Fruit fly (Drosophila melanogaster): ENCODE measurements around the gene CG42788.

DNA sequence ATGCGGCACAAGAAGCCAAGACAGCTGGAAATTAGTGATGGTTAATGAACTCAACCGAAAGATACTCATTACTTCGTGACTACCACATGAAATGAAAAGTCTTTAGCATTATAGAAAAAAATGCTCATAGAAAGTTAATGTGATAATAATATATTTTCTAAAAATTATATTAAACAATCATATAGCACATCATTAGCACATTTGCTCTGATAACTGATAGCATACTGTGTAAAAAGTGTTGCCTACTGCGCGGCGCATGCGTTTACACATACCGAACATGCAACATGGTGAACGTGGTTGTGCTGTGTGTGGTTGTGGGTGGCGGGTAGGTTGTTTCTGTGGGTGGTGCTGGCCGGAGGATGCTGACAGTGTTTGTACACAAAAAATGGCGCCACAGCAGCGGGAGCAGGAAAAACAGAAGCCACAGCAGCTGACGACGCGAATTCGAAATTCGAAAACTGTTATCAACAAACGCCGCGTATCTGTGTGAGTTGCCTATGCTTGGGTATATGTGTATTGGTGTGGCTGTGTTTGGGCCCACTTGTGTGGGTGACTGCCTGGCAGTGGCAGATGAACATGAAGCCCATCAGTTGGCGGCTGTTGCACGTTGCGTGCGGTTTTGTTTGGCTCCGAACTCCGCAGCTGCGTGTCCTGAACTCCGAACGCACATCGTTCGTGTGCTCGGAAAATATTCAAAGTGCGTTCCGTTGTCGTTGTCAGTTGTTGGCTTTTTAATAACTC, 18.2 kb upstream of the CG42788 start, which contains the start of gene Gyc88E:
- TF ChIP-seq psq (optimal IDR thresholded peaks at IDR 0.05) (no peak), CG8478 (optimal IDR thresholded peaks at IDR 0.05) (no peak), EcR (GFP tag; optimal IDR thresholded peaks at IDR 0.05) (no peak)

All from whole organism.